Fruit fly (Drosophila melanogaster) ovary, adult (tissue): Measurements from ENCODE around the gene shi.
A peak's percentile ranks its signal among the peaks of the same experiment; 100 is the strongest.

Source experiments
- CG17801 ChIP-seq: fragments of 200-800 bp; optimal IDR thresholded peaks from 2 replicates; lab custom pipeline; 2019; ENCODE audit warnings: missing biosample characterization, mild to moderate bottlenecking, missing genetic modification characterization, moderate library complexity; ENCODE audit not compliant: partially characterized antibody

The shi gene

DNA sequence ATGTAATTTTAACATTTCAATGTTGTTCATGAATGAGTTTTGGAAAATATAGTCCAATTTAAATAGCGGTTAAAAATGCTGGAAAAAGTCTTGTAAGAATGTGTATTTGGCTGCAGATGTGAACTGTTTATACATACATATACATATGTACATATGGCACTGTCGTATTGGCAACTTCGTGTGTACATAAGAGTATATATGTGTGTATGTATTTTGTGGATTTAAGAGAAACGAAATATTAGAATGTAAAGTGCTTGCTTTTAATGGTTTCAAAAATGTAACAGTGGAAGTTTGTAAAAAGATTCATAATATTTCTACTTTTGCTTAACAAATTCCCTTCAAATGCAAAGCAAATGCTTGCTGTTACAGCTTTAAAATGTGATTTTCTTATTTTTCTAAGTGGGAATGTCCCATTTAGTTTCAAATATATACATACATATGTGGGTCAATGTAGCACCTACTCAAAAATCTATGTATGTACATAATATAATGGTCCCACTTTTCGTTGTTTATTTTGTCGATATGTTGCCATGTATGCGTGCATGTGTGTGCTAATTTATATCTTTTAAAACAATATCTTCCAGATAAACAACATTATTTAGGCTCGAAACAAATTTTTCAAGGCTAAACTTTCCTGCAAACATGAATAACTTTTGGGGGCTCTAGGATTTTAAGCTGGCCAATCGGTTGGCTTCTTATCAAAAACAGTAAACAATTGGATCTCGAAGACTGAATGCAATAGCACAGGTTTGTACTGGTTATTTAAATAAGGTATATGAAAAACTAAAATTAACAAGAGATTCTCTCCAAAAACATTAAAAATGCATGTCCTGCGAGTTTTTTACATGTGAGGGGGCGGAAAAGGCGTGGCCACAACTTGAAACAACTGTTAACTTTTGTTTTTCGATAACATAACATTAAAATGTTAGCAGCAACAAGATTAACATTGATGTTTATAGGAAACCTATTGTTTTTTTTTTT is 20.8 kb upstream of the shi start:
- no peak for TF ChIP-seq CG17801 (GFP tag; lab: Kevin White, UChicago)

DNA sequence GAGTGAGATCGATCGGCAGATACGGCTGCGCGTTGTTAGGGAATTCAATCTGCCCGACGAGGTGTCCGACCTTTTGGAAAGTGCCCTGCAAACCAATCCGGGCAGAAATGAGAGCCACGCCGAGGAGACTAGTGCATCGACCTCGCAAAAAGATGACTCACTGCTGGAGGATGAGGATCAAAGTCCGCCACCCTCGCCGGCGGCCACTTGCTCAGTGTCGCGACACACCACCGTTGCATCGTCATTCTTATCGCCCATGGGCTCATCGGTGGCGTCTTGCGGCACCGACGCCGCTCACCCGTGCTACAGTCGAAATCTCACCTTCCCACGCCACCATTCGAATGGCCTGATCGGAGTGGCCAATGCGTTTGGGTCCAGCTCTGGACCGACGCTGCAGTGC is 17.5 kb upstream of the shi start:
- no peak for TF ChIP-seq CG17801 (GFP tag; lab: Kevin White, UChicago)

DNA sequence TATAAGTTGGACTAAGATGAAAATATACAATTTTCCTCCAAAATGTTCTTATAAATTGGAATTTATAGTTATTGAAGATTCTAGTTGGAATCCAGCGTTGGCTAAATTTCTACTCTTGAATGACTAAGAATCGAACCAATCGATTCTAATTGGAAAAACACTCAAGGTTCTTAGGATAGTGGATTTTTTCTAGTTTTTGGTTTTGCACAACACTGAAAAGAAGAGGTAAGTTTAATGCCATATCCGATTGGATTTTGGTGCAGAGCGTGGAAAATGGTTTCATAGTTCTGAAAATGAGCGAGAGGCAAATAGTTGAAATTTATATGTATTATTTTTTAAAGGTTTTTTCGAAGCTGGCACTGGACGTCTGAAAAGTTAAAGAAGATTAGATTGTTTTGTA is 16.3 kb upstream of the shi start:
- no peak for TF ChIP-seq CG17801 (GFP tag; lab: Kevin White, UChicago)

DNA sequence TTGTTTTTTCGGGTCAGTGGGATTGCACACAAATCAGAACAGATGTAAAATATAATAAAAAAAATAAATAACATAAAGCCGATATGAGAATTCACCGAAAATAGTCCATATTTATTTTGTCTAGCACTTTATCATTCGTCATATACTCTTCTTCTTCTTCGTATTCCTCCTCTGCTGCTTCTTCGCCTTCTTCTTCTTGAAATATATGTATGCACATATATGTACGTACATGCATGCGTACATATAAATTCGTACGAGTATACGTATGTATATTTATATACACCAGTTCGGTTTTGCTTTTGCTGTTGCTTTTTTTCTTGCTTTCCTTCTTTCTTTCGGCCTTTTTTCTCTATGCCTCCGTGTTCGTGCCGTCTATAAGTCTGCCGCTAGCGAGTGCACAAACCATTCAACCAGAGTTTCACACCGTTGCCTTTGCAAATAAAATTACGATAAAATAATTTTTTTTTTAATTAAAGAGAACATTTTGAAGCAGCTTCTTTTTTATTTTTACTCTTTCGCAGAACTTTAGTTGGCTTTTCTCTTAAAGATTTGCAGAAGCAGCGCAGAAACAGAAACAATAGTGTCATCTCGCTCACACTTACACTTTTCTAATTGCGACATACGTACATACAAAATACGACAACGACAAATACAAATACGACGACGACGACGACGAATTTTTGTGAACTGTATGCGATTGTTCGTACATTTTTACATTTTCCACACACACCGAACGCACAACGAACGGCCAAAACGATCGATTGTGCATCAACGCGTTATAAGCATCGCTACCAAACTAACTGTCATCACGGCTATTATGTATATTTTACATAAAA is 5.3 kb upstream of the shi start:
- TF ChIP-seq CG17801 (GFP tag; lab: Kevin White, UChicago) = peak; percentile 98

DNA sequence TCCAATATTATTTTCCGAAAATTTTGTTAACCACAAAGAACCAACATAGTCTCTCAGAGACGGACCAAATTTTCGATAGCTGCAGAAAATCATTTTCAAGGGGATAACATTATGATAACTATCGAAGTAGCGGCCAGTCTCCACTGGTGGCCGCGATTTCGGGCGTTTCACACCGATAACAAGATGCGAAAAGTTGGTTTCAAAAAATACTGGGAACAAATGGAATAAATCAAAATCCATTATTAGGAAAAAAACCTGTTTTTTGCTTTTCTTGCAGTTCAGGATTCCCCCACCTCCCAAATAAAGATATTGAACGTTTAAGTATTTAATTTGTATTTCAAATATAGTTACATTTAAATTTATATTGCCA is 4.7 kb upstream of the shi start, which contains the start of gene tay:
Gene tay, minus strand, starts transcription at position 65 of the 370 bp plus-strand sequence.
- TF ChIP-seq CG17801 (GFP tag; lab: Kevin White, UChicago) = no peak

DNA sequence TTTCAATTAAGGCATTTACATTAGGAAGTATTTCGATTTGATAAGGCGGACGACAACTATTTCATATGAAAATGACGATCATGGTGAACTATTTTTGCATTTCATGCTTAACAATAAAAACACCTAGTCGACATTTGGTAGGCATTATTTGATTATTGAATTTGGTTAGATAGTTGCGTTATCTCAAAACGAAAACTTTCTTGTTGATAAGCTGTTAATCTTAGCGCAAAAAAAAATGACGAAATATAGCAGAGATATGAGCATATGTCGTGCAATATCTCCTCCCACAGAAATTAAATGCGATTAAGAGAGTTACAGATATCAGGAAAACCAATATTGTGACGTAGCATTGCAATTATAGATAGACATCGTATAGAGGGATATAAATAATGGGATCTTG is 3.2 kb upstream of the shi start:
- TF ChIP-seq CG17801 (GFP tag; lab: Kevin White, UChicago) = no peak

DNA sequence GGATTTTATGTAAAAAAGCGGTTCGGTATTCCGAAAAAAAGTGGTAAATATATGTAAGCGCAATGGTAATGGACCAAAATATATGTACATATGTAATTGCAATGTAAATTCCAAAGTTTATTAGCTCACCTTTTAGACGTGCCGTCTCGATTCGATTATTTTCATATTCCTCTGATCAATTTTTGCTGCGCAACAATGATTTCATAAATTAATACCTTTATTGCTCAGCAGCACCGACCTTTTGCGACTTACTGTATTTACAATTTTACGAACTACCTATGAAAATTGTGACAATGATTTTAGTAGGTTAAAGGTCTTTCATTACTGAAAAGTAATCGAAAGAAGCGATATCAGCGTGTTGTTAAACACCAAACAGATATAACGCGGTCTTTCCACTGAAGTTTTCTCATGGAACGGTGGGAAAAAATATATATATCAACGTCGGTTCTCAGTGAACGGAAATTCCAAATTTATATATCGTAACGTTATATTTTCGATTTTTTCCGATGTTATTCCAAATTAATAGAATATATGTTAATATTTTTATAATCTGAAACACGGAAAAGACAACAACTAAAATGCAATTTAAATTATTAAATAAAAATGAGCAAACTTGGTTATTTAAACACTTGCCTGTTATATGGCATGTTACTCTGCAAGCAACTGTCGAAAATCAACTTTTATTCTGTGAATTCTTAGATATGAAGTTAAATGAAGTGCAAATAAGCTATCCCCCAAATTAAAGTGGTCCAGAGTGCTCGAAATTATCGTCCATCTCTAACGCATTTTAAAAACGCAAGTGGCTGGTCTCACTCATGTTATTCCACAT is 1.9 kb upstream of the shi start, which contains the start of the genes MSBP and CG15916:
Gene MSBP, minus strand, starts transcription at position 330 of the 829 bp plus-strand sequence.
Gene CG15916, plus strand, starts transcription at position 810 of the 829 bp plus-strand sequence.
- TF ChIP-seq CG17801 (GFP tag; lab: Kevin White, UChicago) = peak; percentile 8

DNA sequence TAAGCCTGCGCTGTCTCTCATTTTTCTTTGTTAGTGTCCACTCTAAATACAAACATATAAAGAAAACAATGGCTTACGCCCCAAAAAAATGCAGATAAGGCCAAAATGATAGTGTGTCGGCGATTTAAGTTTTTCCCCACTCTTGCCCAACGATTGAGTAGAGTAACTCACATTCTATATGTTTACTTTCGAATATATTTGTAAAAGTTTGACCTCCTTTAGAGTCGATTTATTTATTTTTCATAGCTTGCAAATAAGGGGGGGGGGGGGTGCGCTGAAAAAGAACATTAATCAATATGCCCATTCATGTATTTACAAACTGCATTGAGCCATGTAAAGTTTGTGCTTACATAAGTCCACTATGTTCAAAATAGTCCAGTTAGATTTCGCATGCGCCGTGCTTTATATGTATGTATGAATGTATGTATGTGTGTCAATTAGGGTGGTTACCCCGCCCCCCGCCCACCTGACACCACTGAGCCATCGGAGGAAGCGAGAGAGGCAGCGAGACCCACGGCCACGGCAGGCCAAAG is 1.9 kb downstream of the shi start:
- no peak for TF ChIP-seq CG17801 (GFP tag; lab: Kevin White, UChicago)

DNA sequence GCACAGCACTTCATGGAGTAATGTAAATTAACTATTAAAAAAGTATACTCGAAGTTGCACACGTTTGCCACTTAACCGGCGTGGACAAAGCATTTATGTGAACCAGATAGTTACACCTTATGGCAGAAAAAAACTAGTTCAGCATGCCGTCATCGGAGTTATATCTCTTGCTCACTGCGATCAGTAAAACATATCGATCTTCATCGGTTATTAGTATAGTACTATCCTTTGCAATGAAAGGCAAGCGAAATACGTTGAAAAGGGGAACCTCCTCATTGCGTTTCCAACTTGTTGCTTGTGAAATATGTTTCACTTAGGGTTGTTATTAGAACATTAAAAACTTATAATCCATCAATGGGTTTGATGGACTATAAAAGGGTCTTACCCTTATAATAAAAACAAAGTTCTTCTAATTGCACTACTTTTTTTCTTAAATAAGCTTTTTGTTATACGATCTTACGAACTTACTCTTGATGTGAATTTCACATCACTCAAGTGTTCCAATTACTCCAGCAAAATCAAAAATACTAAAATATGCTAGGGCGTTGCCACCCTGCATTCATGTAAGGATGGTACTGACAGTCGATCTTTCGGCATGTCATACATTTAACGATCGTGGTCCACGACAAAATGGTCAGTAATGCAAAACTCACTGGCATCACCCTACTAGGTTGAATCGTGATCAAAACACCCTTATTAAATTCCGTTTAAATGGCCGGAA is 17.8 kb downstream of the shi start, which contains the start of gene CycD:
Gene CycD, minus strand, starts transcription at position 113 of the 721 bp plus-strand sequence.
- TF ChIP-seq CG17801 (GFP tag; lab: Kevin White, UChicago) = no peak

DNA sequence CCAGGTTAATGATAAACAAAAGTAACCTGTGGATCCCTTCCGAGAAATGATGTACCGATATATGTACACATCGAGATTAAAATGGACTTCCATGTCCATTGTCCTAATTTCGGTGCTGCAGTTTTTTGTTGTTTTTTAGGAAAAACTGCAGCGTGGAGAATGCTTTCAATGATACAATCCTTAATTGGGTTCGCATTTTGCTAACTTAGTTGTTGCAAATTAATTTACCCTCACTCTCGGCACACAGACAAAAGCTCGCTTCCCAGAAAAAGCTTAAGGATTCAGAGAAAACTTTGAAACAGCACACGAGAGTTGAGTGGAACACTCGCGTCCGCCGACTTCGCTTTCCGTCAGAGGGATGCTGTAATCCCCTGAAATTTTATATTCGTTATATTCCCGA is 18.7 kb downstream of the shi start, which contains the start of gene Lrp4:
Gene Lrp4, plus strand, starts transcription at position 301 of the 400 bp plus-strand sequence.
- TF ChIP-seq CG17801 (GFP tag; lab: Kevin White, UChicago) = no peak

DNA sequence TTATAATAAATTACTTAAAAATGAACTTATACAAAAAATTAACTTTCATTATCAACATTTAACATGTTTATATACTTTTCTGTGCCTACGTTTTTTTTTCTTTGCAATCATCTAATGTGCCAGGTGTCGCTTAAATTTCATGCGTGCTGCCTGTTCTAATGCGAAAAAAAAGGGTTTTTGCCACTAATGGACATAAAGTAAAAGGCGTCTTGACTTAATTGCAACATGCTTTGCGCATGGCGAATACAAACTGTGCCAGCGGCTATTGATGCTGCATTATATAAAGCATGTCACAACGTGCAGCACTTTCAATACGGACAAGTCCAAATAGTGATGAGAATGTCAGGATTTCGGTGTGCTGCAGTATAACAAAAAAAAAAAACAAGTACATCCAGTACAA is 29.7 kb downstream of the shi start, which contains the start of gene CG8916:
Gene CG8916, plus strand, starts transcription at position 301 of the 400 bp plus-strand sequence.
- no peak for TF ChIP-seq CG17801 (GFP tag; lab: Kevin White, UChicago)

DNA sequence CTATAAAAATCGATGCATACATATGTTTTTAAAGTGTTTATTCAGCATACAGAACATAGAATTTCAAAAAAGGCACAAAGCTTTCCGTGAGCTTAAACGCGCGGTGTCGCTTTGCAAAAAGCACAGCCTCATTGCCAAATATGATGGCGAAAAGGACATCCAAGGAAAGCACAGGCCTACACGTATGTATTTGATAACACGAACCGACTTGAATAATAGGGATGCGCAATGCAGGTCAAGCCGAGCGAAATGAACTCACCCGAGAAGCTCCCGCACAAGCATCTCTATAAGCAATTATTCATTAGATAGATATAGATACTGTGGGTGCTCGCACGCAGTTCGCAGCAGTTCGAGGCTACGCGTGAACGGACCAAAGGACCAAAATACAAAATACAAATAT is 32.9 kb downstream of the shi start, which contains the start of gene Lcch3:
Gene Lcch3, plus strand, starts transcription at position 301 of the 400 bp plus-strand sequence.
- TF ChIP-seq CG17801 (GFP tag; lab: Kevin White, UChicago) = no peak
